Fruit fly (Drosophila melanogaster): Measurements from ENCODE around the gene CG15211.

The CG15211 gene

DNA sequence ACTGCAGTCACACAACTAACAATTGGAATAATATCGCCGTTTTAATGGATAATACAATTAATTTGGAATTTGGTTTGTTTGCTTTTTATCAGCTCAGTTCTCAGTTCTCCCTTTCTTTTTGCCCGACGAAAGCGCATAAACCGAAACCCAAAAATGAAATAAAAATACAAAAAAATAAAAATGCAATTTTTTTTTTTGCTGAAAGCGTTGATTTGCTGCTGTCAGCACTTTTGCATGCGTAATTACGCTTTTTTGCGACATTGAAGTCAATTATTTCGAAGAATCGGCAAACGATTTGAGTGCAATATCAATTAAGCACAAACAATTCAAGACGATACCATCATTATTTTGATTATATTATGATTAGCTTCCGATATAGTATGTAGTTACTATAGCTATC is 45.0 kb upstream of the CG15211 start:
- TF ChIP-seq BEAF-32 (GFP tag; optimal IDR thresholded peaks at IDR 0.05), result no peak
- no peak for TF ChIP-seq Meics (GFP tag; optimal IDR thresholded peaks at IDR 0.05)
- TF ChIP-seq CG2199 (GFP tag; IDR thresholded peaks at IDR 0.05), result 0 out of 3 replicates have a peak, but pooled peaks have one; percentile 46
- TF ChIP-seq Usf (GFP tag; optimal IDR thresholded peaks at IDR 0.05), result no peak
- TF ChIP-seq CG4282 (GFP tag; optimal IDR thresholded peaks at IDR 0.05), result no peak

DNA sequence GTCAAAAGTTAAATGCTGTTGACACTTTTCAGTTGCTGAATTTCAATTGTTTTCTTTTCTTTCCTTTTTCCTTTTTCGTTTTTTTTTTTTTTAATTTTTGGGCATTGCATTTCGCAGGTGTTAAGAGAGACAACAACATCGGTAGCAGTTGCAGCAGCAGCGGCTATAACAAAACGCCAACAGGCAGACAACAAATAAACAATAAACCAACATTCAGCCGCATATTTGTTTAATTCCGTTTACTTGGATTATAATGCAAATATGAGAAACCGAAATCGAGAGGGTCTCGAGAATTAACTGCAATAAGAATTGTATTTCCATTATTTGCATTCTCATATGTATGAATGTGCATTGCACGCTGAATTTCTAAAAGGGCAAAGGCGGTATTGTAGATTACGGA is 44.3 kb upstream of the CG15211 start:
- TF ChIP-seq sens (GFP tag) (peak; percentile 80), CG2875 (GFP tag; optimal IDR thresholded peaks at IDR 0.05) (peak; percentile 30), eve (GFP tag; optimal IDR thresholded peaks at IDR 0.05) (peak in 1 of 2 experiments; percentile 12), Dip2 (GFP tag; IDR thresholded peaks at IDR 0.05) (no peak), CG14050 (GFP tag; IDR thresholded peaks at IDR 0.05) (no peak), knrl (GFP tag; IDR thresholded peaks at IDR 0.05; ENCODE audit: partially characterized antibody) (no peak), CG3407 (GFP tag; optimal IDR thresholded peaks at IDR 0.05) (peak; percentile 10), abd-A (tag; optimal IDR thresholded peaks at IDR 0.05) (no peak), CG16813 (GFP tag; IDR thresholded peaks at IDR 0.05; ENCODE audit: partially characterized antibody) (no peak), ATbp (GFP tag; optimal IDR thresholded peaks at IDR 0.05) (peak; percentile 31), lbe (GFP tag; optimal IDR thresholded peaks at IDR 0.05) (peak; percentile 77), CG5180 (GFP tag; optimal IDR thresholded peaks at IDR 0.05) (no peak), Sox100B (GFP tag; optimal IDR thresholded peaks at IDR 0.05) (peak; percentile 11)

DNA sequence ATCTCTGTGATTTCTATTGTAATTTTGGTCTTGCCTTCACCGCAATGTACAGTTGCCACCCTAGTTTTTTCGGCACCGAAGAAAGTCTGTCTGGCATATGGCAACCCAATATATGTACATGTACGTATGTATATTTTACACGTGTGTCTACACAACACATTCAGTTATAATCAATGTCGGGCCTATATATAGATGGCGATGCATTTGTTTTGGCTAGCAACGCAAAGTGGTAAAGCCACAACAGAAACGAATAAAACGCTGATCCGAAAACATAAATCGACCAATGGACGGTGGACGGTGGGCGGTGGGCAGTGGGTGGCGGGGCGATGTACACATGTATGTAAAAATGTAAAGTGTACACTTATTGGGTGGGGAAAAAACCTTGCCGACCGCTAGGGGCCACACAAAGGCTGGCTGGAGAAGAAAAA is 43.8 kb upstream of the CG15211 start:
- no peak for TF ChIP-seq Meics (GFP tag; optimal IDR thresholded peaks at IDR 0.05)
- TF ChIP-seq twi (tag; optimal IDR thresholded peaks at IDR 0.05), result peak; percentile 71
- TF ChIP-seq CG1233 (GFP tag; optimal IDR thresholded peaks at IDR 0.05), result no peak
- no peak for TF ChIP-seq vvl (GFP tag; IDR thresholded peaks at IDR 0.05)
- no peak for TF ChIP-seq Atf-2 (GFP tag; optimal IDR thresholded peaks at IDR 0.05)
- TF ChIP-seq trem (tag; optimal IDR thresholded peaks at IDR 0.05), result peak; percentile 25
- TF ChIP-seq Ssrp (tag; optimal IDR thresholded peaks at IDR 0.05), result no peak
- TF ChIP-seq CG10543 (GFP tag; optimal IDR thresholded peaks at IDR 0.05), result no peak
- peak; percentile 32 for TF ChIP-seq pita (GFP tag; optimal IDR thresholded peaks at IDR 0.05)
- TF ChIP-seq bcd (GFP tag; optimal IDR thresholded peaks at IDR 0.05), result no peak
- no peak for TF ChIP-seq Nf-YC (tag; optimal IDR thresholded peaks at IDR 0.05)
- TF ChIP-seq slou (GFP tag; optimal IDR thresholded peaks at IDR 0.05), result no peak
- TF ChIP-seq CG12942 (GFP tag; optimal IDR thresholded peaks at IDR 0.05), result no peak
- peak; percentile 0 for TF ChIP-seq CG11504 (tag; optimal IDR thresholded peaks at IDR 0.05)
- no peak for TF ChIP-seq CG8281 (tag; optimal IDR thresholded peaks at IDR 0.05)
- TF ChIP-seq ken (GFP tag; IDR thresholded peaks at IDR 0.05), result 0 out of 3 replicates have a peak, but pooled peaks have one; percentile 19
- no peak for TF ChIP-seq ara (GFP tag; IDR thresholded peaks at IDR 0.05)
- TF ChIP-seq kah (GFP tag; optimal IDR thresholded peaks at IDR 0.05), result no peak
- TF ChIP-seq CG6791 (GFP tag; IDR thresholded peaks at IDR 0.05; ENCODE audit: partially characterized antibody), result 0 out of 3 replicates have a peak, but pooled peaks have one; percentile 12
- TF ChIP-seq wdn (GFP tag; IDR thresholded peaks at IDR 0.05), result no peak
- TF ChIP-seq insv (GFP tag; optimal IDR thresholded peaks at IDR 0.05), result peak in 1 of 2 experiments; percentile 31
- TF ChIP-seq CG15479 (GFP tag; optimal IDR thresholded peaks at IDR 0.05), result no peak
- TF ChIP-seq CG2199 (GFP tag; IDR thresholded peaks at IDR 0.05), result peak; percentile 52; the same call in 1 of the 3 replicates
- no peak for TF ChIP-seq CG12236 (GFP tag; optimal IDR thresholded peaks at IDR 0.05)
- TF ChIP-seq Dip2 (GFP tag; IDR thresholded peaks at IDR 0.05), result peak; percentile 75
- TF ChIP-seq CG8290 (GFP tag; optimal IDR thresholded peaks at IDR 0.05), result peak; percentile 9
- TF ChIP-seq CG8290 (tag; optimal IDR thresholded peaks at IDR 0.05), result no peak
- TF ChIP-seq crol (GFP tag; IDR thresholded peaks at IDR 0.05), result peak; percentile 60
- TF ChIP-seq Xrp1 (GFP tag; IDR thresholded peaks at IDR 0.05), result no peak
- no peak for TF ChIP-seq CG18764 (GFP tag; optimal IDR thresholded peaks at IDR 0.05)
- TF ChIP-seq CG14860 (GFP tag; IDR thresholded peaks at IDR 0.05; ENCODE audit: partially characterized antibody), result 0 out of 3 replicates have a peak, but pooled peaks have one; percentile 19
- no peak for TF ChIP-seq Sry-β (GFP tag; optimal IDR thresholded peaks at IDR 0.05)
- peak; percentile 60 for TF ChIP-seq stwl (tag; optimal IDR thresholded peaks at IDR 0.05)
